Worm (Caenorhabditis elegans) whole organism, young adult: ENCODE data around the gene pho-9.

Experiments
- B0035.1 ChIP-seq: sonication (generic microtip); optimal IDR thresholded peaks from 2 replicates; lab custom pipeline; 2016; ENCODE audit warnings: missing genetic modification characterization, mild to moderate bottlenecking, missing compliant biosample characterization, missing genotype, missing genetic modification reagents
- B0261.1 ChIP-seq: sonication (generic microtip); optimal IDR thresholded peaks from 2 replicates; lab custom pipeline; 2016; ENCODE audit warnings: mild to moderate bottlenecking, missing genetic modification characterization, moderate library complexity, missing compliant biosample characterization
- C06A6.2 ChIP-seq: fragments of 200-800 bp; sonication (Bioruptor generic); conservative IDR thresholded peaks from 2 replicates; pipeline ENCODE4 v1.3.6; 2022; ENCODE audit warnings: missing genetic modification characterization, missing compliant biosample characterization
- C17E4.6 ChIP-seq: fragments of 200-800 bp; sonication (Bioruptor generic); IDR thresholded peaks from 2 replicates; pipeline ENCODE4 v1.3.6; 2022; ENCODE audit warnings: missing genetic modification reagents, missing genetic modification characterization, missing compliant biosample characterization
- F10E7.11 ChIP-seq: sonication (generic microtip); optimal IDR thresholded peaks from 2 replicates; lab custom pipeline; 2017; ENCODE audit warnings: mild to moderate bottlenecking, missing genetic modification characterization, moderate library complexity, missing compliant biosample characterization
- F23B12.7 ChIP-seq: sonication (generic microtip); optimal IDR thresholded peaks from 2 replicates; lab custom pipeline; 2017; ENCODE audit warnings: missing genetic modification characterization, mild to moderate bottlenecking, missing compliant biosample characterization, antibody characterized with exemption, moderate library complexity; ENCODE audit not compliant: insufficient read depth
- F39B2.1 ChIP-seq: fragments of 200-800 bp; sonication (Bioruptor generic); IDR thresholded peaks from 2 replicates; pipeline ENCODE4 v1.3.6; 2022; ENCODE audit warnings: missing genetic modification reagents, missing genetic modification characterization, missing compliant biosample characterization
- F49E8.2 ChIP-seq: sonication (generic microtip); optimal IDR thresholded peaks from 3 replicates; lab custom pipeline; 2017; ENCODE audit warnings: missing genetic modification characterization, mild to moderate bottlenecking, missing compliant biosample characterization, antibody characterized with exemption, moderate library complexity; ENCODE audit not compliant: insufficient read depth
- F52B5.7 ChIP-seq: sonication (generic microtip); optimal IDR thresholded peaks from 2 replicates; lab custom pipeline; 2016; ENCODE audit warnings: mild to moderate bottlenecking, missing genetic modification characterization, missing compliant biosample characterization
- F57A8.1 ChIP-seq: fragments of 200-800 bp; sonication (Bioruptor generic); optimal IDR thresholded peaks from 2 replicates; lab custom pipeline; 2018; ENCODE audit warnings: mild to moderate bottlenecking, missing genetic modification characterization, moderate library complexity, missing compliant biosample characterization
- F57C9.4 ChIP-seq: sonication (generic microtip); optimal IDR thresholded peaks from 2 replicates; lab custom pipeline; 2017; ENCODE audit warnings: mild to moderate bottlenecking, missing genetic modification characterization, missing compliant biosample characterization
- Y53F4B.3 ChIP-seq: fragments of 200-800 bp; sonication (Bioruptor generic); IDR thresholded peaks from 2 replicates; pipeline ENCODE4 v1.3.6; 2022; ENCODE audit warnings: missing genetic modification reagents, missing genetic modification characterization, missing compliant biosample characterization
- Y53G8AR.9 ChIP-seq: fragments of 200-800 bp; sonication (Bioruptor generic); conservative IDR thresholded peaks from 2 replicates; pipeline ENCODE4 v1.3.6; 2022; ENCODE audit warnings: missing genetic modification reagents, missing genetic modification characterization, missing compliant biosample characterization
- akir-1 ChIP-seq: fragments of 200-800 bp; sonication (Bioruptor generic); optimal IDR thresholded peaks from 2 replicates; lab custom pipeline; 2018; ENCODE audit warnings: mild to moderate bottlenecking, missing genetic modification characterization, moderate library complexity, missing compliant biosample characterization
- atf-7 ChIP-seq: sonication (generic microtip); optimal IDR thresholded peaks from 2 replicates; lab custom pipeline; 2017; ENCODE audit warnings: mild to moderate bottlenecking, missing genetic modification characterization, missing compliant biosample characterization
- attf-5 ChIP-seq: fragments of 200-800 bp; sonication (Bioruptor generic); optimal IDR thresholded peaks from 2 replicates; lab custom pipeline; 2018; ENCODE audit warnings: mild to moderate bottlenecking, missing genetic modification characterization, missing compliant biosample characterization
- attf-6 ChIP-seq: fragments of 200-800 bp; sonication (Bioruptor generic); IDR thresholded peaks from 2 replicates; pipeline ENCODE4 v1.3.6; 2022; ENCODE audit warnings: missing genetic modification reagents, missing genetic modification characterization, missing compliant biosample characterization
- bed-1 ChIP-seq: fragments of 200-800 bp; sonication (Bioruptor generic); IDR thresholded peaks from 2 replicates; pipeline ENCODE4 v1.3.6; 2022; ENCODE audit warnings: missing genetic modification reagents, missing genetic modification characterization, missing compliant biosample characterization
- bed-2 ChIP-seq: fragments of 200-800 bp; sonication (Bioruptor generic); IDR thresholded peaks from 2 replicates; pipeline ENCODE4 v1.3.6; 2022; ENCODE audit warnings: missing genetic modification reagents, missing genetic modification characterization, missing compliant biosample characterization
- ceh-40 ChIP-seq: fragments of 200-800 bp; sonication (Bioruptor generic); IDR thresholded peaks from 2 replicates; pipeline ENCODE4 v1.3.6; 2022; ENCODE audit warnings: missing genetic modification characterization, missing compliant biosample characterization
- chd-7 ChIP-seq: sonication (generic microtip); optimal IDR thresholded peaks from 2 replicates; lab custom pipeline; 2016; ENCODE audit warnings: mild to moderate bottlenecking, missing genetic modification characterization, moderate library complexity, missing compliant biosample characterization
- dpff-1 ChIP-seq: sonication (generic microtip); optimal IDR thresholded peaks from 2 replicates; lab custom pipeline; 2017; ENCODE audit warnings: mild to moderate bottlenecking, missing genetic modification characterization, missing compliant biosample characterization
- dpl-1 ChIP-seq: fragments of 150-350 bp; optimal IDR thresholded peaks from 2 replicates; lab custom pipeline; 2014; ENCODE audit warnings: missing biosample characterization, missing genetic modification reagents, missing genetic modification characterization
- egl-18 ChIP-seq: fragments of 200-800 bp; sonication (Bioruptor generic); IDR thresholded peaks from 2 replicates; pipeline ENCODE4 v1.3.6; 2022; ENCODE audit warnings: missing genetic modification reagents, missing genetic modification characterization, missing compliant biosample characterization
- madf-10 ChIP-seq: sonication (generic microtip); optimal IDR thresholded peaks from 2 replicates; lab custom pipeline; 2016; ENCODE audit warnings: mild to moderate bottlenecking, missing genetic modification characterization, missing compliant biosample characterization
- madf-6 ChIP-seq: fragments of 200-800 bp; sonication (Bioruptor generic); IDR thresholded peaks from 2 replicates; pipeline ENCODE4 v1.3.6; 2022; ENCODE audit warnings: missing genetic modification reagents, missing genetic modification characterization, missing compliant biosample characterization
- madf-8 ChIP-seq: fragments of 200-800 bp; sonication (Bioruptor generic); conservative IDR thresholded peaks from 2 replicates; pipeline ENCODE4 v1.3.6; 2022; ENCODE audit warnings: missing genetic modification reagents, missing genetic modification characterization, missing compliant biosample characterization
- mcd-1 ChIP-seq: fragments of 200-800 bp; sonication (Bioruptor generic); IDR thresholded peaks from 2 replicates; pipeline ENCODE4 v1.3.6; 2022; ENCODE audit warnings: missing genetic modification reagents, missing genetic modification characterization, missing compliant biosample characterization
- mes-4 ChIP-seq: sonication (generic microtip); optimal IDR thresholded peaks from 2 replicates; lab custom pipeline; 2016; ENCODE audit warnings: missing genotype, missing genetic modification characterization, missing compliant biosample characterization
- nhr-179 ChIP-seq: sonication (generic microtip); optimal IDR thresholded peaks from 2 replicates; lab custom pipeline; 2016; ENCODE audit warnings: mild to moderate bottlenecking, missing genetic modification characterization, missing compliant biosample characterization
- nhr-27 ChIP-seq: fragments of 200-800 bp; sonication (Bioruptor generic); optimal IDR thresholded peaks from 2 replicates; lab custom pipeline; 2018; ENCODE audit warnings: mild to moderate bottlenecking, missing genetic modification characterization, moderate library complexity, missing compliant biosample characterization
- nhr-90 ChIP-seq: sonication (generic microtip); optimal IDR thresholded peaks from 2 replicates; lab custom pipeline; 2016; ENCODE audit warnings: missing genotype, mild to moderate bottlenecking, missing genetic modification characterization, missing compliant biosample characterization
- rpc-1 ChIP-seq, 2 experiments: fragments of 150-350 bp in 1 of 2; sonication (generic microtip) in 1 of 2; optimal IDR thresholded peaks; 2 replicates each; lab custom pipeline; 2014 to 2018; ENCODE audit warnings: missing biosample characterization in 1 of 2, missing genetic modification characterization in 1 of 2, missing genetic modification reagents in 1 of 2, missing genotype in 1 of 2
- sdz-38 ChIP-seq: sonication (generic microtip); optimal IDR thresholded peaks from 2 replicates; lab custom pipeline; 2016; ENCODE audit warnings: missing genotype, missing genetic modification characterization, missing compliant biosample characterization
- snpc-1.1 ChIP-seq: sonication (generic microtip); optimal IDR thresholded peaks from 2 replicates; lab custom pipeline; 2017; ENCODE audit warnings: missing genetic modification characterization, mild to moderate bottlenecking, missing compliant biosample characterization, antibody characterized with exemption, moderate library complexity, missing genotype, missing genetic modification reagents; ENCODE audit not compliant: insufficient read depth
- snpc-1.3 ChIP-seq: sonication (generic microtip); optimal IDR thresholded peaks from 2 replicates; lab custom pipeline; 2017; ENCODE audit warnings: missing genetic modification characterization, mild to moderate bottlenecking, missing compliant biosample characterization, antibody characterized with exemption, moderate library complexity, missing genotype, missing genetic modification reagents; ENCODE audit not compliant: insufficient read depth
- snpc-4 ChIP-seq, 5 experiments: fragments of 150-350 bp in 1 of 5; sonication (generic microtip) in 4 of 5; optimal IDR thresholded peaks; 2 replicates each; lab custom pipeline; 2014 to 2018; ENCODE audit warnings: missing genetic modification characterization in 5 of 5, missing biosample characterization in 3 of 5, antibody characterized with exemption in 2 of 5, mild to moderate bottlenecking in 2 of 5, missing compliant biosample characterization in 2 of 5, missing genotype in 2 of 5, moderate library complexity in 2 of 5, missing genetic modification reagents in 1 of 5
- somi-1 ChIP-seq: fragments of 200-800 bp; sonication (Bioruptor generic); optimal IDR thresholded peaks from 2 replicates; lab custom pipeline; 2018; ENCODE audit warnings: mild to moderate bottlenecking, missing genetic modification characterization, missing compliant biosample characterization
- tlf-1 ChIP-seq: fragments of 200-800 bp; sonication (Bioruptor generic); optimal IDR thresholded peaks from 2 replicates; lab custom pipeline; 2018; ENCODE audit warnings: mild to moderate bottlenecking, missing genetic modification characterization, missing compliant biosample characterization
- zfh-2 ChIP-seq: fragments of 200-800 bp; sonication (Bioruptor generic); conservative IDR thresholded peaks from 2 replicates; pipeline ENCODE4 v1.3.6; 2022; ENCODE audit warnings: missing genetic modification reagents, missing genetic modification characterization, missing compliant biosample characterization
- ztf-18 ChIP-seq: sonication (generic microtip); optimal IDR thresholded peaks from 2 replicates; lab custom pipeline; 2016; ENCODE audit warnings: missing genotype, mild to moderate bottlenecking, missing genetic modification characterization, missing compliant biosample characterization

Gene pho-9

ce11 chrIII:2768635-2769034 lies 8.0 kb upstream of the pho-9 start, which contains the start of gene swsn-3 (continued):
- TF ChIP-seq madf-8, result peak; percentile 42
- peak; percentile 79 for TF ChIP-seq C06A6.2
- TF ChIP-seq Y53G8AR.9 (GFP tag; lab: Robert Waterston, UW), result peak; percentile 69
- no peak for TF ChIP-seq F57A8.1 (GFP tag; lab: Kevin White, UChicago)
- no peak for TF ChIP-seq F10E7.11 (tag; lab: Kevin White, UChicago)
- no peak for TF ChIP-seq ceh-40 (GFP tag; lab: Robert Waterston, UW)
- TF ChIP-seq egl-18, result no peak
- peak; percentile 75 for TF ChIP-seq snpc-1.3 (tag; lab: Kevin White, UChicago)
- peak; percentile 47 for TF ChIP-seq rpc-1 (optimal IDR thresholded peaks at IDR 0.05; lab: Kevin White, UChicago)
- peak; percentile 1 for TF ChIP-seq rpc-1 (tag; optimal IDR thresholded peaks at IDR 0.05; lab: Kevin White, UChicago)
- no peak for TF ChIP-seq attf-6 (GFP tag; lab: Robert Waterston, UW)
- TF ChIP-seq snpc-4 (GFP tag; optimal IDR thresholded peaks at IDR 0.05; lab: Kevin White, UChicago), result peak; percentile 73
- peak; percentile 11 to 70 (median 62) for TF ChIP-seq snpc-4 (tag; optimal IDR thresholded peaks at IDR 0.05; lab: Kevin White, UChicago)
- peak; percentile 63 for TF ChIP-seq tlf-1 (GFP tag; lab: Kevin White, UChicago)
- 0 out of 2 replicates have a peak, but pooled peaks have one; percentile 15 for TF ChIP-seq Y53F4B.3 (GFP tag; lab: Robert Waterston, UW)
- TF ChIP-seq F57C9.4 (tag; lab: Kevin White, UChicago), result no peak
- no peak for TF ChIP-seq B0261.1 (tag; lab: Kevin White, UChicago)
- TF ChIP-seq C17E4.6, result peak; percentile 68
- no peak for TF ChIP-seq bed-2 (GFP tag; lab: Robert Waterston, UW)
- TF ChIP-seq F52B5.7 (tag; lab: Kevin White, UChicago), result peak; percentile 19
- TF ChIP-seq F23B12.7 (tag; lab: Kevin White, UChicago), result peak; percentile 86
- TF ChIP-seq dpff-1 (tag; lab: Kevin White, UChicago), result no peak
- TF ChIP-seq F49E8.2 (tag; lab: Kevin White, UChicago), result peak; percentile 73
- peak; percentile 7 for TF ChIP-seq atf-7
- peak; percentile 99 for TF ChIP-seq attf-5 (GFP tag; lab: Kevin White, UChicago)
- no peak for TF ChIP-seq F39B2.1
- TF ChIP-seq zfh-2 (GFP tag; lab: Robert Waterston, UW), result no peak
- no peak for TF ChIP-seq akir-1 (GFP tag; lab: Kevin White, UChicago)
- peak; percentile 65 for TF ChIP-seq dpl-1 (GFP tag; lab: Kevin White, UChicago)
- TF ChIP-seq nhr-179, result no peak
- TF ChIP-seq nhr-27 (tag; lab: Kevin White, UChicago), result no peak
- peak; percentile 84 for TF ChIP-seq madf-6 (GFP tag; lab: Robert Waterston, UW)
- no peak for TF ChIP-seq mes-4 (tag; lab: Kevin White, UChicago)
- TF ChIP-seq chd-7 (tag; lab: Kevin White, UChicago), result no peak
- TF ChIP-seq somi-1 (GFP tag; lab: Kevin White, UChicago), result no peak
- TF ChIP-seq bed-1 (GFP tag; lab: Robert Waterston, UW), result no peak
- no peak for TF ChIP-seq sdz-38 (tag; lab: Kevin White, UChicago)
- TF ChIP-seq ztf-18 (tag; lab: Kevin White, UChicago), result peak; percentile 57
- no peak for TF ChIP-seq B0035.1
- peak; percentile 97 for TF ChIP-seq mcd-1 (GFP tag; lab: Robert Waterston, UW)
- TF ChIP-seq madf-10 (tag; lab: Kevin White, UChicago), result peak; percentile 13
- TF ChIP-seq snpc-1.1, result peak; percentile 68
- TF ChIP-seq nhr-90 (tag; lab: Kevin White, UChicago), result no peak
